Fruit fly (Drosophila melanogaster): ENCODE data around the gene RnrL.

Gene RnrL

DNA sequence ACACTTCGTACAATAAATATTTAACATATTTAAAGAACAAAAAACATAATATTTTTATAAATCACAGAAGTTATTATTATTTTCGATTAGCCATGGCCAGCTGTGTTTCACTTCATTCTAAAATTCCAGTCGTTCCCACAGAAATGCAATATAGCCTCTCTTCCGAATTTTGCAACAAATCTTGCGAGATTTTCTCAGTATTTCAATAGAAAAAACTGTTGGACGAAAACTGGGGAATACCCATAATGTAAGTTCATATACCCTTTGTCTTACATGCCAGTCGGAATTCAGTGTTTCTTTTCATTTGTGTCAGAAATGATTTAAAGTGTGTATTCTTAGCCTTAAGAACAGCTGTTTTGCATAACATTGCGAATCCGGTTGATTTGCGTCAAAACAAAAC is 28.8 kb upstream of the RnrL start, which contains the start of the genes CtsL4 and ClpP (continued):
- TF ChIP-seq Sry-δ (GFP tag; optimal IDR thresholded peaks at IDR 0.05) (peak; percentile 43), CG14014 (GFP tag; IDR thresholded peaks at IDR 0.05) (no peak), ham (GFP tag; IDR thresholded peaks at IDR 0.05) (no peak), CG8478 (optimal IDR thresholded peaks at IDR 0.05) (no peak), CG1024 (GFP tag; IDR thresholded peaks at IDR 0.05) (peak; percentile 95), CG14441 (GFP tag; IDR thresholded peaks at IDR 0.05) (no peak), CG6654 (GFP tag; optimal IDR thresholded peaks at IDR 0.05) (no peak), Opbp (GFP tag; IDR thresholded peaks at IDR 0.05; ENCODE audit: partially characterized antibody) (no peak), Jarid2 (GFP tag; optimal IDR thresholded peaks at IDR 0.05) (no peak), CG7556 (GFP tag; optimal IDR thresholded peaks at IDR 0.05) (no peak), CG3838 (GFP tag; optimal IDR thresholded peaks at IDR 0.05) (no peak), gsb (GFP tag; IDR thresholded peaks at IDR 0.05) (no peak), sisA (GFP tag; IDR thresholded peaks at IDR 0.05) (peak; percentile 32; the same call in 1 of the 2 replicates), PHDP (tag; optimal IDR thresholded peaks at IDR 0.05) (no peak), NFAT (GFP tag; IDR thresholded peaks at IDR 0.05) (no peak), CG14710 (tag; optimal IDR thresholded peaks at IDR 0.05) (peak; percentile 67), CG17359 (tag; optimal IDR thresholded peaks at IDR 0.05) (peak; percentile 18), wek (GFP tag; optimal IDR thresholded peaks at IDR 0.05) (peak; percentile 97), mld (GFP tag; IDR thresholded peaks at IDR 0.05; ENCODE audit: partially characterized antibody) (no peak), CG8388 (GFP tag; optimal IDR thresholded peaks at IDR 0.05) (peak; percentile 68), Dek (tag; optimal IDR thresholded peaks at IDR 0.05) (peak; percentile 33), hth (optimal IDR thresholded peaks at IDR 0.05) (no peak), CG1832 (GFP tag; optimal IDR thresholded peaks at IDR 0.05) (no peak), da (GFP tag; optimal IDR thresholded peaks at IDR 0.05) (no peak), bab2 (GFP tag; optimal IDR thresholded peaks at IDR 0.05) (no peak), CG9727 (GFP tag; optimal IDR thresholded peaks at IDR 0.05) (no peak), CG7786 (GFP tag; optimal IDR thresholded peaks at IDR 0.05) (peak; percentile 11), nmo (GFP tag; optimal IDR thresholded peaks at IDR 0.05) (peak; percentile 64), CG2875 (GFP tag; optimal IDR thresholded peaks at IDR 0.05) (peak; percentile 20), tx (GFP tag; optimal IDR thresholded peaks at IDR 0.05) (peak; percentile 13), bbx (GFP tag; IDR thresholded peaks at IDR 0.05; ENCODE audit: partially characterized antibody) (no peak), CG7987 (GFP tag; optimal IDR thresholded peaks at IDR 0.05) (no peak), Nf-YA (GFP tag; IDR thresholded peaks at IDR 0.05) (no peak), schlank (tag; optimal IDR thresholded peaks at IDR 0.05) (no peak), tna (GFP tag; IDR thresholded peaks at IDR 0.05; ENCODE audit: partially characterized antibody) (no peak), fd3F (GFP tag; optimal IDR thresholded peaks at IDR 0.05) (peak; percentile 42), inv (GFP tag; IDR thresholded peaks at IDR 0.05; ENCODE audit: partially characterized antibody) (no peak), sima (GFP tag; optimal IDR thresholded peaks at IDR 0.05) (no peak), CG31388 (GFP tag; optimal IDR thresholded peaks at IDR 0.05) (no peak), CG6689 (GFP tag; IDR thresholded peaks at IDR 0.05) (0 out of 2 replicates have a peak, but pooled peaks have one; percentile 21), CG34376 (GFP tag; optimal IDR thresholded peaks at IDR 0.05) (peak; percentile 3), danr (GFP tag; IDR thresholded peaks at IDR 0.05) (no peak), CG33557 (GFP tag; optimal IDR thresholded peaks at IDR 0.05) (peak; percentile 36), jing (GFP tag; optimal IDR thresholded peaks at IDR 0.05) (no peak), CoRest (tag; optimal IDR thresholded peaks at IDR 0.05) (peak; percentile 75), CG9817 (tag; optimal IDR thresholded peaks at IDR 0.05) (peak; percentile 34), aop (GFP tag; IDR thresholded peaks at IDR 0.05) (no peak), salm (tag; optimal IDR thresholded peaks at IDR 0.05) (no peak), CG1529 (GFP tag; optimal IDR thresholded peaks at IDR 0.05) (no peak), pum (GFP tag; optimal IDR thresholded peaks at IDR 0.05) (peak; percentile 35), Mad (GFP tag; optimal IDR thresholded peaks at IDR 0.05) (no peak), slou (GFP tag; optimal IDR thresholded peaks at IDR 0.05) (no peak)

Data from whole organism, embryonic.